Worm (Caenorhabditis elegans) whole organism, L2 larva: ENCODE data around the gene aco-2.
A peak's percentile ranks its signal among the peaks of the same experiment; 100 is the strongest.
"Not testable (repeated sequence)": the region's sequence is repeated elsewhere in the genome, so short reads cannot be mapped to it uniquely, and the experiment has no call there.

Experiments
- C34F6.9 ChIP-seq: fragments of 150-350 bp; optimal IDR thresholded peaks from 2 replicates; lab custom pipeline; 2014; ENCODE audit warnings: missing biosample characterization, missing genetic modification characterization
- F13H6.1 ChIP-seq: sonication (generic microtip); optimal IDR thresholded peaks from 2 replicates; lab custom pipeline; 2016; ENCODE audit warnings: missing genetic modification characterization, missing compliant biosample characterization
- R02D3.7 ChIP-seq: fragments of 150-350 bp; optimal IDR thresholded peaks from 2 replicates; lab custom pipeline; 2014; ENCODE audit warnings: missing biosample characterization, missing genetic modification characterization
- aly-2 ChIP-seq: fragments of 150-350 bp; optimal IDR thresholded peaks from 2 replicates; lab custom pipeline; 2014; ENCODE audit warnings: missing biosample characterization, missing genetic modification characterization
- ama-1 ChIP-seq: fragments of 150-350 bp; optimal IDR thresholded peaks from 2 replicates; lab custom pipeline; 2018; ENCODE audit warnings: inconsistent platforms
- ceh-82 ChIP-seq: fragments of 150-350 bp; optimal IDR thresholded peaks from 2 replicates; lab custom pipeline; 2014; ENCODE audit warnings: missing biosample characterization, missing genetic modification characterization
- elt-3 ChIP-seq: sonication (generic microtip); optimal IDR thresholded peaks from 2 replicates; lab custom pipeline; 2017; ENCODE audit warnings: missing biosample characterization, missing genetic modification characterization
- fos-1 ChIP-seq: fragments of 150-350 bp; optimal IDR thresholded peaks from 2 replicates; lab custom pipeline; 2014; ENCODE audit warnings: missing biosample characterization, missing genetic modification characterization
- gmeb-1 ChIP-seq: fragments of 150-350 bp; optimal IDR thresholded peaks from 2 replicates; lab custom pipeline; 2014; ENCODE audit warnings: missing biosample characterization, missing genetic modification characterization
- lin-13 ChIP-seq: fragments of 150-350 bp; optimal IDR thresholded peaks from 2 replicates; lab custom pipeline; 2014; ENCODE audit warnings: missing biosample characterization, missing genetic modification reagents, missing genetic modification characterization
- lin-39 ChIP-seq: fragments of 150-350 bp; optimal IDR thresholded peaks from 2 replicates; lab custom pipeline; 2014; ENCODE audit warnings: missing biosample characterization, missing genetic modification reagents, missing genetic modification characterization
- lsy-2 ChIP-seq, 2 experiments: fragments of 150-350 bp in 1 of 2; sonication (generic microtip) in 1 of 2; optimal IDR thresholded peaks; 2 replicates each; lab custom pipeline; 2014 to 2017; ENCODE audit warnings: missing biosample characterization in 2 of 2, missing genetic modification characterization in 2 of 2
- mab-5 ChIP-seq: fragments of 150-350 bp; optimal IDR thresholded peaks from 2 replicates; lab custom pipeline; 2014; ENCODE audit warnings: missing biosample characterization, missing genetic modification characterization
- mbf-1 ChIP-seq: sonication (generic microtip); optimal IDR thresholded peaks from 2 replicates; lab custom pipeline; 2017; ENCODE audit warnings: missing biosample characterization, missing genetic modification characterization
- mdl-1 ChIP-seq, 2 experiments: fragments of 150-350 bp in 1 of 2; sonication (generic microtip) in 1 of 2; optimal IDR thresholded peaks; 2 replicates each; lab custom pipeline; 2017; ENCODE audit warnings: missing biosample characterization in 2 of 2, missing genetic modification characterization in 2 of 2
- nhr-11 ChIP-seq: fragments of 150-350 bp; optimal IDR thresholded peaks from 2 replicates; lab custom pipeline; 2014; ENCODE audit warnings: missing biosample characterization, missing genetic modification characterization
- nhr-12 ChIP-seq: fragments of 150-350 bp; optimal IDR thresholded peaks from 2 replicates; lab custom pipeline; 2014; ENCODE audit warnings: missing biosample characterization, missing genetic modification characterization
- nhr-21 ChIP-seq: fragments of 150-350 bp; optimal IDR thresholded peaks from 2 replicates; lab custom pipeline; 2014; ENCODE audit warnings: missing biosample characterization, missing genetic modification characterization
- nhr-237 ChIP-seq: fragments of 150-350 bp; optimal IDR thresholded peaks from 2 replicates; lab custom pipeline; 2014; ENCODE audit warnings: missing biosample characterization, missing genetic modification characterization
- nhr-25 ChIP-seq: fragments of 150-350 bp; sonication (generic microtip); optimal IDR thresholded peaks from 3 replicates; lab custom pipeline; 2014; ENCODE audit warnings: missing biosample characterization, missing genetic modification characterization
- nhr-6 ChIP-seq: fragments of 150-350 bp; optimal IDR thresholded peaks from 2 replicates; lab custom pipeline; 2014; ENCODE audit warnings: missing biosample characterization, missing genetic modification characterization
- nhr-77 ChIP-seq: fragments of 150-350 bp; optimal IDR thresholded peaks from 2 replicates; lab custom pipeline; 2014; ENCODE audit warnings: missing biosample characterization, missing genetic modification characterization
- sem-4 ChIP-seq: fragments of 150-350 bp; optimal IDR thresholded peaks from 2 replicates; lab custom pipeline; 2014; ENCODE audit warnings: missing biosample characterization, missing genetic modification reagents, missing genetic modification characterization
- skn-1 ChIP-seq: sonication (generic microtip); optimal IDR thresholded peaks from 2 replicates; lab custom pipeline; 2017; ENCODE audit warnings: missing biosample characterization, missing genetic modification characterization
- sma-3 ChIP-seq: sonication (generic microtip); optimal IDR thresholded peaks from 2 replicates; lab custom pipeline; 2016; ENCODE audit warnings: missing genetic modification reagents, missing genetic modification characterization, missing compliant biosample characterization
- sma-9 ChIP-seq, 2 experiments: fragments of 150-350 bp in 1 of 2; sonication (generic microtip) in 1 of 2; optimal IDR thresholded peaks; 2 replicates each; lab custom pipeline; 2014 to 2016; ENCODE audit warnings: missing genetic modification characterization in 2 of 2, mild to moderate bottlenecking in 1 of 2, missing biosample characterization in 1 of 2, missing compliant biosample characterization in 1 of 2, missing genetic modification reagents in 1 of 2, moderate library complexity in 1 of 2
- snpc-4 ChIP-seq: fragments of 150-350 bp; optimal IDR thresholded peaks from 2 replicates; lab custom pipeline; 2014; ENCODE audit warnings: missing biosample characterization, missing genetic modification characterization
- unc-39 ChIP-seq: fragments of 150-350 bp; optimal IDR thresholded peaks from 2 replicates; lab custom pipeline; 2014; ENCODE audit warnings: missing biosample characterization, missing genetic modification characterization
- unc-55 ChIP-seq: fragments of 150-350 bp; sonication (generic microtip); optimal IDR thresholded peaks from 3 replicates; lab custom pipeline; 2014; ENCODE audit warnings: missing biosample characterization, missing genetic modification reagents, missing genetic modification characterization
- zag-1 ChIP-seq: fragments of 150-350 bp; optimal IDR thresholded peaks from 2 replicates; lab custom pipeline; 2014; ENCODE audit warnings: missing biosample characterization, missing genetic modification characterization
- ztf-11 ChIP-seq: sonication (generic microtip); optimal IDR thresholded peaks from 2 replicates; lab custom pipeline; 2017; ENCODE audit warnings: missing biosample characterization, missing genetic modification characterization
- ztf-4 ChIP-seq: fragments of 150-350 bp; optimal IDR thresholded peaks from 2 replicates; lab custom pipeline; 2014; ENCODE audit warnings: missing biosample characterization, missing genetic modification characterization

The aco-2 gene

DNA sequence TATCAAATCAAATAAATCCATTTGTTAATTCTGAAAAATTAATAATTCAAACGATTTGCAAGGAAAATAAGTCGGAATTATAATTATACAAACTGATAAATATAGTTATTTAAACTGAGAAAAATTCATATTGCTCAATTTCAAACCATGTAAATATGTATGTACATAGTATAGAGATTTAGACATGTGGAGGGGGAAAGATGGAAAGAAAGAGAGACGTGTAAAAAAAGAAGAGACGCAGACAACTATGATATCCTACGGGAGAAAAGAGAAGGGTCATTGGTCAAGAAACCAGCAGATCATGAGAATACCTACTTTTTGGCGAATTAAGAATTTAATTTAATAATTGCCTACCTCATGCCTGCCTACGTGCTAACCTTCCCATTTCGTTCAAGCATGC, 15.4 kb upstream of the aco-2 start, which contains the start of gene C29E4.11:
Gene C29E4.11, minus strand, starts transcription at position 30 of the 400 bp plus-strand sequence.
- TF ChIP-seq unc-55 (GFP tag; lab: Kevin White, UChicago): peak; percentile 40
- peak; percentile 74 for TF ChIP-seq C34F6.9 (tag; lab: Kevin White, UChicago)
- TF ChIP-seq nhr-77: no peak
- TF ChIP-seq aly-2 (tag; lab: Kevin White, UChicago): no peak
- TF ChIP-seq lin-13 (GFP tag; lab: Kevin White, UChicago): no peak
- no peak for TF ChIP-seq gmeb-1 (tag; lab: Kevin White, UChicago)
- TF ChIP-seq lsy-2 (tag; optimal IDR thresholded peaks at IDR 0.05; lab: Kevin White, UChicago): peak in 1 of 2 experiments; percentile 40

ce11 chrIII:7958922-7959609, 14.5 kb upstream of the aco-2 start, which contains the start of gene F54H12.10:
Gene F54H12.10 (minus strand): TSS chrIII:7958972.
- not testable (repeated sequence) for TF ChIP-seq lin-13 (GFP tag; lab: Kevin White, UChicago); mab-5 (tag; lab: Kevin White, UChicago); elt-3 (tag; lab: Kevin White, UChicago)

DNA sequence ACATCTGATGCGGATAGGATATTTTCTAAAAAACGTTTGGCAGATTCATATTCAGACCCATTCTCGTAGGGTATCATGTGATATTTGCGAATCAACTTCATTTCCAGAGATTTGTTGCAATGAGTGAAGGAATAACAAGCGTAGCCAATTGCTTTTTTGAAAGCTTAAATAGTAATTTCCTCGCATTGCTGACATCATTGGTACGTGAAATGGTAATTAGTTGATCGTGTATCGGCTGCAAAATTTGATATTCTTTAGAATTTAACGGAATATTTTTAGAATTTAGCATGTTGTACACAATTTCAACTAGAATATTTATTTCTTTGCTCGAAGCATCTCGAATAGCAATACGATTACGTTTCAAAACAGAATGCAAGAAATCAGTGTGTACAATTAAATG, 10.9 kb upstream of the aco-2 start, which contains the start of gene F54H12.4:
Gene F54H12.4, minus strand, starts transcription at position 101 of the 400 bp plus-strand sequence.
- TF ChIP-seq nhr-21, C34F6.9, skn-1 (tag; lab: Kevin White, UChicago): not testable (repeated sequence)
- TF ChIP-seq, all 48 proteins: peak for 0; not testable (repeated sequence) for 48

ce11 chrIII:7964281-7964680, 9.2 kb upstream of the aco-2 start, which contains the start of gene F54H12.2:
Gene F54H12.2 (plus strand): TSS chrIII:7964581.
- not testable (repeated sequence) for TF ChIP-seq lin-13 (GFP tag; lab: Kevin White, UChicago); fos-1 (tag; lab: Kevin White, UChicago); sma-9 (GFP tag; optimal IDR thresholded peaks at IDR 0.05; lab: Kevin White, UChicago); sma-9 (tag; optimal IDR thresholded peaks at IDR 0.05; lab: Kevin White, UChicago)

DNA sequence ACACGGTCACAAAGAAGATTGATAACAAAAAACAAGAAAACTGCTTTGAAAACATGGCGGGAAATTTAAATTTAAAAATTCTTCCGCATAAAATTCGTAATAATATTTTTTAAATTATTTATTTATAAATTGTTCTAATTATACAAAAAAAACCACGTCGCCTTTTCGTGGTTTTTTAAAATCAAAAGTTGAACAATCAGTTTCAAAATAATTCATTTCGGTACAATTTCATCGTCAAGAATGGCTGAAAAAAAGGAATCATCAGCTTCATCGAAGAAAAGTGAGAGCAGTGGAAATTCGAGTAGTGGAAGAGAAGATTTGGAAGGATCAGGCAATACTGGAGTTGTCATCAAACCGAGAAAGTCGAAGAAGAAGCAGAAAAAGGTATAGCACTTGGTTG, 4.4 kb upstream of the aco-2 start, which contains the start of the genes F54H12.8 and F54H12.7:
Gene F54H12.8, minus strand, starts transcription at position 101 of the 400 bp plus-strand sequence.
Gene F54H12.7, plus strand, starts transcription at position 229 of the 400 bp plus-strand sequence.
- no peak for TF ChIP-seq nhr-237 (tag; lab: Kevin White, UChicago)
- no peak for TF ChIP-seq sem-4 (tag; lab: Kevin White, UChicago)
- no peak for TF ChIP-seq unc-39 (tag; lab: Kevin White, UChicago)
- no peak for TF ChIP-seq C34F6.9 (tag; lab: Kevin White, UChicago)
- TF ChIP-seq snpc-4 (tag; lab: Kevin White, UChicago): no peak
- no peak for TF ChIP-seq R02D3.7 (tag; lab: Kevin White, UChicago)
- no peak for TF ChIP-seq mdl-1 (tag; optimal IDR thresholded peaks at IDR 0.05; lab: Kevin White, UChicago)
- TF ChIP-seq mab-5 (tag; lab: Kevin White, UChicago): no peak
- no peak for TF ChIP-seq ama-1
- no peak for TF ChIP-seq nhr-6 (tag; lab: Kevin White, UChicago)
- TF ChIP-seq, all 48 proteins: peak for 0

DNA sequence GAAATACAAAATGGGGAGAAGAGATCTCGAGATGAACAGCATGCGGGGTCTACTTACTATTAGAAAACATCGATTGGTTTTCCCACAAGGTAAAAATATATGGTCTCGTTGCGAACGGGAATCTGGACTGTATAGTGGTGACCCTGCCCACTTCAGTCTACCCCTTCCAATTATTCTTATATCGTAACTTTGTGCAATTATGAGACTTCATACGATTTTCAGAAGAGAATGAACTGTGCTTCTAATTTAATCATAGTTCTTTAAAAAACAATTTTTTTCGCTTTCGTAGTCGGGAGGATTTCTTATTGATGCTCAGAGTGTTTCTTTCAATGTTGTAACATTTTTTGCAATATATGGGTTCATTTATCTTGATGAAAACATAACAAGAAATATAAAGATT, 1.5 kb upstream of the aco-2 start, which contains the start of gene F54H12.5:
Gene F54H12.5, minus strand, starts transcription at position 101 of the 400 bp plus-strand sequence.
- TF ChIP-seq mdl-1 (tag; optimal IDR thresholded peaks at IDR 0.05; lab: Kevin White, UChicago) (no peak), F13H6.1 (no peak), sma-9 (GFP tag; optimal IDR thresholded peaks at IDR 0.05; lab: Kevin White, UChicago) (no peak), sma-9 (tag; optimal IDR thresholded peaks at IDR 0.05; lab: Kevin White, UChicago) (no peak)

DNA sequence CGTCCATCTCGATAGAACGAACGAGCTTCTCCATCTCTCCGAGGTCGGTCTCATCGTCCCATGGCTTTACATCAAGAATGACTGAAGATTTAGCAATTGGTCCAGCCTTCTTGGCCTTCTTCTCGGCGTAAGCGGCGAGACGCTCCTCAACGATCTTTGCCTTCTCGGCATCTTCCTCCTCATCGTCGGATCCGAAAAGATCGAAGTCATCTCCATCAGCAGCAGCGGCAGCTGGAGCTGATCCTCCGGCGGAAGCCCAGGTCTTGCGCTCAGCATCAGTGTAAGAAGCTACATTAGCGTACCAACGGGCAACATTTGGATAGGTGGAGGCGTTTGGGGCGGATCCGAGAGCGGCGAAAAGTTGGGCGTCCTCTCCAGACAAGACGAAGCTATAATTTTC, 830 bp upstream of the aco-2 start:
- TF ChIP-seq nhr-21 (tag; lab: Kevin White, UChicago): no peak

DNA sequence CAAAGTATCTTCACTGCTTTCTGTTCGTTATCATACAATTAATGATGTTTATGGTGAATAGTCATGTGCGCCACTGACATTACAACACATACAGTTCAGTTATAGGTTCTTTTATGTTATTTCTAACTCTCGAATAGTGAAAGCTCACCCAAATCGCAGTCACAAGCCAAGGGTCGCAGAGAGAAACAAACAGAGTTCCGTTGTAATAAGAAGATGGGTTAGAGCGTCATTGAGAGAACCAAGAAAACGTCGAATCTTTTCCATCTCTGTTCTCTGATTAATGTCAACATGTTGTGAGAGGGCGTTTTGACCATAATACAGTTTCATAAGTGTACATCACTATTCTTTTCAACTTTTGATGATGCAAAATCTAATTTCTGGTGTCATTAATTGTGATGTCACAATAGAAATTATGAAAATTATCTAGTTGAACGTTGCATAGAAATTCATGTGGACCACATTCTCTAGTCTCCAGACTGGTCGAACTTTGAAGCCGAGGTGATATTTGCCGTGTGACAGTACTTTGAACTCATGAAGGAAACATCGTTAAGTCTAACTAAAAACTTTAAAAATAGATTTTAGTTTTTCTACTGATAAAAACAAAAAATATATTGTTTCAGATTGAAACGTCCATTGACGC, 571 bp downstream of the aco-2 start:
- TF ChIP-seq ztf-4 (tag; lab: Kevin White, UChicago) (peak; percentile 45), fos-1 (tag; lab: Kevin White, UChicago) (peak; percentile 29), R02D3.7 (tag; lab: Kevin White, UChicago) (no peak), C34F6.9 (tag; lab: Kevin White, UChicago) (peak; percentile 15), nhr-11 (tag; lab: Kevin White, UChicago) (no peak), elt-3 (tag; lab: Kevin White, UChicago) (no peak), mdl-1 (tag; optimal IDR thresholded peaks at IDR 0.05; lab: Kevin White, UChicago) (no peak), ztf-11 (tag; lab: Kevin White, UChicago) (no peak), nhr-77 (no peak), skn-1 (tag; lab: Kevin White, UChicago) (no peak), F13H6.1 (no peak), ceh-82 (no peak), lin-39 (tag; lab: Kevin White, UChicago) (no peak), lsy-2 (tag; optimal IDR thresholded peaks at IDR 0.05; lab: Kevin White, UChicago) (peak in 1 of 2 experiments; percentile 39), nhr-12 (tag; lab: Kevin White, UChicago) (no peak), mbf-1 (tag; lab: Kevin White, UChicago) (no peak), ama-1 (peak; percentile 57), sem-4 (tag; lab: Kevin White, UChicago) (no peak), zag-1 (tag; lab: Kevin White, UChicago) (no peak), nhr-25 (tag; lab: Kevin White, UChicago) (peak; percentile 41), snpc-4 (tag; lab: Kevin White, UChicago) (no peak), sma-3 (GFP tag; lab: Kevin White, UChicago) (no peak)
